Worm (Caenorhabditis elegans) whole organism, midembryonic: ENCODE results near the gene slc-17.4.
"Not testable (repeated sequence)": the region's sequence is repeated elsewhere in the genome, so short reads cannot be mapped to it uniquely, and the experiment has no call there.

ENCODE experiments used
- T22C8.4 ChIP-seq: fragments of 200-800 bp; sonication (Bioruptor generic); IDR thresholded peaks from 2 replicates; pipeline ENCODE4 v1.3.6; 2022; ENCODE audit warnings: missing genetic modification characterization, missing compliant biosample characterization
- cog-1 ChIP-seq: sonication (generic microtip); optimal IDR thresholded peaks from 2 replicates; lab custom pipeline; 2016; ENCODE audit warnings: missing genetic modification characterization, missing compliant biosample characterization
- flt-1 ChIP-seq: fragments of 200-800 bp; sonication (Bioruptor generic); IDR thresholded peaks from 2 replicates; pipeline ENCODE4 v1.3.6; 2022; ENCODE audit warnings: missing genetic modification characterization, missing compliant biosample characterization
- klf-2 ChIP-seq: fragments of 200-800 bp; sonication (Bioruptor generic); conservative IDR thresholded peaks from 2 replicates; pipeline ENCODE4 v1.3.6; 2022; ENCODE audit warnings: missing genetic modification reagents, missing genetic modification characterization, missing compliant biosample characterization
- med-1 ChIP-seq: sonication (generic microtip); optimal IDR thresholded peaks from 2 replicates; lab custom pipeline; 2017; ENCODE audit warnings: missing genetic modification characterization, mild to moderate bottlenecking, missing compliant biosample characterization, antibody characterized with exemption, missing genetic modification reagents; ENCODE audit not compliant: insufficient read depth
- ref-1 ChIP-seq: fragments of 200-800 bp; sonication (Bioruptor generic); conservative IDR thresholded peaks from 2 replicates; pipeline ENCODE4 v1.3.6; 2022; ENCODE audit warnings: missing genetic modification reagents, missing genetic modification characterization, missing compliant biosample characterization
- tab-1 ChIP-seq: fragments of 200-800 bp; sonication (Bioruptor generic); IDR thresholded peaks from 2 replicates; pipeline ENCODE4 v1.3.6; 2022; ENCODE audit warnings: missing genetic modification characterization, missing compliant biosample characterization
- ztf-23 ChIP-seq: fragments of 200-800 bp; sonication (Bioruptor generic); IDR thresholded peaks from 2 replicates; pipeline ENCODE4 v1.3.6; 2022; ENCODE audit warnings: missing genetic modification reagents, missing genetic modification characterization, missing compliant biosample characterization
- ztf-29 ChIP-seq: fragments of 200-800 bp; sonication (Bioruptor generic); IDR thresholded peaks from 2 replicates; pipeline ENCODE4 v1.3.6; 2022; ENCODE audit warnings: missing genetic modification reagents, missing genetic modification characterization, missing compliant biosample characterization

Gene slc-17.4

DNA sequence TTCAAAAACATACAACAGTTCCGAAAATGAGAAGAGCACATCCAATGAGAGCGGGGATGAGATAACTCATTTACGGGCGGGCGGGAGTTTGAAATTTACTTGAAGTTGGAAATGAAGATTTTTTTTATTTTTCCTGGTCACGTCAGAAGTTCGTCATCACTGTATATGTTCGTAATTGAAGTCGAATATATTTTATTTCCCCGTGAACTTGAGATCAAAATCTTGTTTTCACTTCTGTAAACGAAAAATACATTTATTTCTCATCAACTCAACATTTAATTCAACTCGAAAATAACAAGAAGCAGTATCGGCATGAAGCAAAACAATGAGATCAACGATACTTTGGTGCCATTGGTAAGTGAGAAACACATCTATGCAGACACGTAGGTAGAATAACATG is 24.9 kb upstream of the slc-17.4 start, which contains the start of gene C49C3.20:
Gene C49C3.20 (minus strand): TSS at position 101 of the 400 bp plus-strand sequence.
- TF ChIP-seq ref-1 (GFP tag; lab: Robert Waterston, UW): no peak

DNA sequence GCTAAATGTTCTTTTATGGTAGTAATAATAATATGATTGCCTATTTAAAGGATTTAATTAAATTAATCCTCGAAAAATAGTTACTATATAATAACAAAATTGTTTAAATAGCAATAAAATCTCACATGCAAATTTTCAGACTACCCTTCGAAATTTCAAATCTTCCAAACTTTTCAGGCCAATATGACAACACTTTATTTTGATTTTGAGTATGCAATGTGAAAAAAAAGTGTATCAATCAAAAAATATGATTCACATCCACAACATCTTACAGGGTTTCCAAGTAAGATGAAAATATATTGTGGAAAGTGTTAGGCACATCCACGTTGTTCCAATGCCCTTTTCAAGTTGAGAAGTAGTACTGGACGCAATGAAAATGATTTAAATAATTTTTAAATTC is 20.3 kb upstream of the slc-17.4 start, which contains the start of gene snf-9:
Gene snf-9 (plus strand): TSS at position 301 of the 400 bp plus-strand sequence.
- TF ChIP-seq med-1 (no peak), cog-1 (tag; lab: Kevin White, UChicago) (no peak), T22C8.4 (GFP tag; lab: Robert Waterston, UW) (no peak), flt-1 (GFP tag; lab: Robert Waterston, UW) (no peak), ztf-23 (GFP tag; lab: Robert Waterston, UW) (no peak), tab-1 (no peak), ztf-29 (no peak), klf-2 (no peak), ref-1 (GFP tag; lab: Robert Waterston, UW) (no peak)

DNA sequence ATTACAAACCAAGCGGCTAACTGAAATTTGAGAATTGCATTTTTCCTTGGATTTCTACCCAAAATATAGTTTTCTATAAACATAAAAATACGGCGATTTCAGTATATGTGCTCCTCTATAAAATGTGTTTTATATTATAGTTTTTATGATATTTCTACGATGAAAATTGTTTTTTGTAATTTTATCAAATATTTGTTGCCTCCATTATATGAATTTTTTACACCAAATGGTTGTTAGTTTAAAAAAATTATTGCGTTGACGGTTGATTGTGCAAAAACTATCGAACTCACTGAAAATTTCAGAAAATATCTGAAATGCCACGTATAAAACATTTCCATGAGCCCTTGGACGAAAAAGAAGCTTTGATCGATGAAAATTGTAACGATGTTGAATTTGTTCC is 16.7 kb upstream of the slc-17.4 start, which contains the start of gene T28F3.9:
Gene T28F3.9 (plus strand): TSS at position 301 of the 400 bp plus-strand sequence.
- no peak for TF ChIP-seq ztf-29
- TF ChIP-seq ztf-23 (GFP tag; lab: Robert Waterston, UW): no peak
- no peak for TF ChIP-seq med-1
- no peak for TF ChIP-seq klf-2
- no peak for TF ChIP-seq flt-1 (GFP tag; lab: Robert Waterston, UW)
- no peak for TF ChIP-seq tab-1
- no peak for TF ChIP-seq ref-1 (GFP tag; lab: Robert Waterston, UW)
- TF ChIP-seq T22C8.4 (GFP tag; lab: Robert Waterston, UW): no peak
- no peak for TF ChIP-seq cog-1 (tag; lab: Kevin White, UChicago)

DNA sequence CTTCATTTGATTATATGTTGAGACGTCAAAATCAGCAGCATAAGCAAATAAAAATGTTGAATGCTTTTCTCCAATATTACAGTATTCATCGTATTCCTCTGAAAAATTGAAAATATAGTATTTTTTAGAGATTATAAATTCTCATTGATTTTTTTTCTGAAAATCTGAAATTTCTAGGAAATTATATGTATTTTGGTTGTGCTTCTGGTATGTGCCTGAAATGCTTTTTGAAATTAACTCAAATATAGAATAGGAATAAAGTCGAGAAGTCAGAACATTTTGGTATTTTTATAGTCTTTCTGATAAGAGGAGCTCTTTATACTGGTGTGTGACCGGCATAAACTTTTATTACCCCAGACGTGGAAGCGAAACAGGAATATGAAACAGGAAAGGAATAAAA is 15.7 kb upstream of the slc-17.4 start, which contains the start of gene T28F3.8:
Gene T28F3.8 (minus strand): TSS at position 101 of the 400 bp plus-strand sequence.
- TF ChIP-seq cog-1 (tag; lab: Kevin White, UChicago); ztf-23 (GFP tag; lab: Robert Waterston, UW); flt-1 (GFP tag; lab: Robert Waterston, UW): not testable (repeated sequence)

DNA sequence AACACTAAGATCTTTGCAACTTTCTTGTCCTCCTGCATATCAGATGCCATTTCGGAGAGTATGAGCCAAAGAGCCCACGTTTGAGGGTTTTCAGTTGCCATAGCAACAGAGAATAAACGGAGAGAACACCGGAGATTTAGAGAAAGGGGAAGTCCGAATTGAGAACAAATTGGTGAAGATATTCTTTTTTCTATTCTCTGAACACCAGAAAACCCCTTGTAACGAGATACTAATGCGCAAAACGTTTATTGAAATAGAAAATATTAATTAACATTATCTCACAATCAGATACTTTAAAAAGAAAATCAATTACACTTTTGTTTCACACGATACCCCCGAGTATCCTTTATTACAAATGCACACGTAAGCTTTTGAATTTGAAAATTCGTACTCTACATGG is 10.4 kb upstream of the slc-17.4 start, which contains the start of gene ifta-2:
Gene ifta-2 (minus strand): TSS at position 101 of the 400 bp plus-strand sequence.
- TF ChIP-seq ztf-23 (GFP tag; lab: Robert Waterston, UW): no peak
- no peak for TF ChIP-seq med-1
- no peak for TF ChIP-seq klf-2
- no peak for TF ChIP-seq ref-1 (GFP tag; lab: Robert Waterston, UW)
- no peak for TF ChIP-seq cog-1 (tag; lab: Kevin White, UChicago)

DNA sequence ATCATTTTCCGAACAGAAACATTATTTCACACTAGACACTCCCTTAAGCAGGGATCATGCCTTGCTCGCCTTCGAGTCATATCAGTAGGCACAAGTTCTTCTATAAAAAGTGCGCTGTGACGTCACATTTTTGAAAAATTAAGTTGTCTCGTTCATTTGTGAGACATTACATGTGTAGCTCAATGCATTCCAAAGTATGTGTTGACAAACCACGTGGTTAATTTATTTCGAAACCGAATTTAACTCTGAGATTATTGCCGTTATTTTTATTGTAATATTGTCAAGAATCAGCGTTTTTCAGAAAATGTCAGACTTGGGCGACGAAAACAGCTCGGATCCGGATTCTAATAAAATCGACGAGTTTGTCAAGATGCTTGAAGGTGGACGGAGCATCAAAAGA is 3.0 kb upstream of the slc-17.4 start, which contains the start of gene T28F3.5:
Gene T28F3.5 (plus strand): TSS at position 301 of the 400 bp plus-strand sequence.
- TF ChIP-seq ztf-29 (no peak), T22C8.4 (GFP tag; lab: Robert Waterston, UW) (no peak), flt-1 (GFP tag; lab: Robert Waterston, UW) (no peak), klf-2 (no peak), tab-1 (no peak), ref-1 (GFP tag; lab: Robert Waterston, UW) (no peak), cog-1 (tag; lab: Kevin White, UChicago) (no peak), ztf-23 (GFP tag; lab: Robert Waterston, UW) (no peak), med-1 (no peak)

DNA sequence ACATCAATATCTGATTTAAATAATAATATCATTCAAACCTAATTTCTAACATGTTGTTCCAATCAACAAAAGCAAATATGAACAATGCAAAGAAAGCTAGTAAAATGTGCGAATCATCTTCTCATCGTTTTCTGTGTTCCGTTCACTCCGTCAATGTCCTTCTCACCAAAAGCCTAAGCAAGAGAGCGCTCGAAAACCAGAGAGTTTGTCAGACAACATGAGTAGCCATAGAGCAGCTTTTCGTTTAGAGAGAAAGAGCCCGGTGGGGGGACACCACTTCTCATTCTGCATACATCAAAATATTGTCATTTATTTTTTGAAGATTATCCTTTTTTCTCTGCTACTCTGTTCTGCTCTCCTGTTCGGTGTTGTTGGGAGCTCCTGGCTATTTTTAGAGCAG is 2.1 kb upstream of the slc-17.4 start:
- TF ChIP-seq klf-2 (no peak), T22C8.4 (GFP tag; lab: Robert Waterston, UW) (no peak), cog-1 (tag; lab: Kevin White, UChicago) (no peak), med-1 (no peak), ztf-23 (GFP tag; lab: Robert Waterston, UW) (no peak), tab-1 (no peak), flt-1 (GFP tag; lab: Robert Waterston, UW) (no peak), ref-1 (GFP tag; lab: Robert Waterston, UW) (no peak), ztf-29 (no peak)

DNA sequence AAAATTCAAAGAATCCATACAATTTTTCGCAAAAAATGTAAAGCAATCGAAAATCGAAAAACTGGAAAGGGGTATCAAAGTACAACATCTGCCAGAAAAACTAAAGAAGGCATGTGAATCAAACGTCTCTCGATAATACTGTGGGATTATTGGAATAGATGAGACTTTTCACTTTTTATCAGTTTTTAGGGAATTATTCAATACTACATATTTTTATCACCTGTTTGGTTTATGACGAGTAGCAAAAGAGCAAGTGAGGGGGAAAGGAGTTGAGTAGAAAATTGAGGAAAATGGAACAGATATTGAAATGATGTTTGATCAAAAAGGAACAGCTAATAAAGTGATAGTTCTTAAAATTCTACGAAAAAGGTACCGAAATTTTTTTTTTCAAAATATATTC is 1.5 kb upstream of the slc-17.4 start:
- TF ChIP-seq ztf-23 (GFP tag; lab: Robert Waterston, UW) (no peak), ref-1 (GFP tag; lab: Robert Waterston, UW) (no peak), klf-2 (no peak), T22C8.4 (GFP tag; lab: Robert Waterston, UW) (no peak), flt-1 (GFP tag; lab: Robert Waterston, UW) (no peak), cog-1 (tag; lab: Kevin White, UChicago) (no peak), med-1 (no peak), ztf-29 (no peak), tab-1 (no peak)

DNA sequence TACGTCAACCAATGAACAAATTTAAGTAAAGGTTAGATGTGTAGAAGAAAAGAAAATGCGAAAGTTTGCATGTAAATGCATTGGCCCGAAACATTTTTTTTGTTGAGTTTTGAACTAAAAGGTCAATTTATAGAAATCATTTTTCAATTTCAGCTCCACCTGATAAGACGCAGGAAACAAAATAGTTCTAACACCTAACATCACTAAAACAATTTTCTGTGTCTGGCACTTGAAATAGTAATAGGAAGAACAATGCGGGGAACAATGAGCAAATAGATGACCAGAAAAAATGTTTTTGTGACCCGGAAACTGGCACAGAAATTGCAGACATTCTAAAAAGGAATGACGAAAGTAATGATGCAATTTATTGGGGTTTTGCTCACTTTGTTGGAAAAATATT is 817 bp upstream of the slc-17.4 start:
- no peak for TF ChIP-seq T22C8.4 (GFP tag; lab: Robert Waterston, UW)
- TF ChIP-seq ztf-23 (GFP tag; lab: Robert Waterston, UW): no peak
- no peak for TF ChIP-seq flt-1 (GFP tag; lab: Robert Waterston, UW)
- TF ChIP-seq med-1: no peak
- no peak for TF ChIP-seq ztf-29
- no peak for TF ChIP-seq cog-1 (tag; lab: Kevin White, UChicago)
- TF ChIP-seq klf-2: no peak
- TF ChIP-seq tab-1: no peak
- no peak for TF ChIP-seq ref-1 (GFP tag; lab: Robert Waterston, UW)

DNA sequence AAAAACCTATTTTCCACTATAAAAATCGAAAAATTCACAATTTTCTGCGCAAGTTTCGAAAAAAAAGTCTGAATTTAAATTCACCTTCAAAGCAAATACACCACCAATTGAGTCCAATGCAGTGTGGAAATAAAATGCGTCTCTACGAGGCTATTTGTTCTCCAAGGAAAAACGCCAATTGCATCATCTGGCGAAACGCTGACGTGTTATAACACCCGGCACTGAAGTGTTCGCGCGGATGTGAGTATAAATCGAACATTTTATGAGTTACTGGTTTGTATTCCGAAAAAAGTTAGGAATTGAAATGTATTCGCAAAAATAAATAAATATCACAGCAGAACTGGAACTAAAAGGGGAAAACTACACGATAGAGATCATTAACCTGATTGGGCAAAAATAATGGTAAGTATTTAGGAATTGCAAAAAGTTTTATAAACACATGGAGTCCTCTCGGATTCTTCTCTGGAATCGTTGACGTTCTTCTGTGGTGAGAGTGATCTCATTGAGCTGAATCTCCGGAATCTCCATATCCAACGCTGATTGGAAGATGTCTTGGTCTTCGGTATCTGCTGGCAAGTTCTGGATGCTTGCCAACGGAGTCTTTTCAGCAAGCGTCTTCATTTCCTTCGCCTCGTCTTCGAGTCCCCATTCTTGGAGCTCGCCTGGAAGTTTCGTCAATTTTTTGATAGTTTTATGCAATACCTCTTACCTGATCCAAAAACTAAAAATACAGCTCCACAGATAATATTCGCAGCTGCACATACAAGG is 3.4 kb downstream of the slc-17.4 start, which contains the start of gene zipt-7.1:
Gene zipt-7.1 (minus strand): TSS at position 232 of the 768 bp plus-strand sequence.
- no peak for TF ChIP-seq T22C8.4 (GFP tag; lab: Robert Waterston, UW)
- no peak for TF ChIP-seq ztf-29
- no peak for TF ChIP-seq klf-2
- TF ChIP-seq med-1: no peak
- no peak for TF ChIP-seq cog-1 (tag; lab: Kevin White, UChicago)
- no peak for TF ChIP-seq tab-1
- TF ChIP-seq ref-1 (GFP tag; lab: Robert Waterston, UW): no peak
- TF ChIP-seq flt-1 (GFP tag; lab: Robert Waterston, UW): no peak
- no peak for TF ChIP-seq ztf-23 (GFP tag; lab: Robert Waterston, UW)
